Fruit fly (Drosophila melanogaster): Measurements from ENCODE around the gene Atg18b.
A peak's percentile ranks its signal among the peaks of the same experiment; 100 is the strongest.

The Atg18b gene

DNA sequence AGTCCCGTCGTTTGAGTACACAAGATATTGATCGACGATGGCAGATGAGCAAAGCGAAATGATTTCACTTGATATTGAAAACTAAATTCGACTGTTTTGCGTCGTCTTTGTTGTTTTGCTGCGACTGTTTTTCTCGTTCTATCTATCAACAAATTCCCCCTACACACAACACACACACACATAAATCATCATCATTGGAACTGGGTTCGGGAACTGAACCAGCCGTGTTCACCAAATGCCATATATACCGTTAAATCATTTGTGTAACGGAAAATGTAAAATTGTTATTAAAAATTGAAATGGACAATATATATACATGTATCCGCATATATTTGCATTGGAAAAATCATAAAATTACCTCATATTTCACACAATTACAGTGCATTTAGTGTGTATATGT lies at the start of gene Atg18b:
Gene Atg18b, minus strand, starts transcription at position 177 of the 400 bp plus-strand sequence.
- peak; percentile 33 for TF ChIP-seq Blimp-1 (GFP tag; optimal IDR thresholded peaks at IDR 0.05)
- no peak for TF ChIP-seq esn (GFP tag; optimal IDR thresholded peaks at IDR 0.05)

- TF ChIP-seq Blimp-1 (GFP tag; optimal IDR thresholded peaks at IDR 0.05) (no peak), dac (GFP tag; optimal IDR thresholded peaks at IDR 0.05) (no peak), net (GFP tag; optimal IDR thresholded peaks at IDR 0.05) (no peak), Hr4 (GFP tag; optimal IDR thresholded peaks at IDR 0.05) (no peak), ss (GFP tag; optimal IDR thresholded peaks at IDR 0.05) (no peak), CG11902 (GFP tag; optimal IDR thresholded peaks at IDR 0.05) (no peak), CG7368 (GFP tag; optimal IDR thresholded peaks at IDR 0.05) (no peak), Hr39 (GFP tag; optimal IDR thresholded peaks at IDR 0.05) (no peak), esn (GFP tag; optimal IDR thresholded peaks at IDR 0.05) (no peak), svp (GFP tag) (no peak)
Observed at dm6 chr2L:21268140-21268539, 47.8 kb upstream of the Atg18b start.

dm6 chr2L:21266277-21266676 lies 45.9 kb upstream of the Atg18b start:
- TF ChIP-seq Gug (GFP tag; IDR thresholded peaks at IDR 0.05) (no peak), CG6808 (GFP tag; optimal IDR thresholded peaks at IDR 0.05) (no peak), acj6 (GFP tag; optimal IDR thresholded peaks at IDR 0.05) (no peak), CG11294 (GFP tag; IDR thresholded peaks at IDR 0.05) (no peak), dac (GFP tag; optimal IDR thresholded peaks at IDR 0.05) (no peak), fkh (GFP tag; optimal IDR thresholded peaks at IDR 0.05) (no peak), Ets96B (tag; optimal IDR thresholded peaks at IDR 0.05) (no peak), salr (GFP tag; optimal IDR thresholded peaks at IDR 0.05) (no peak), CG8119 (GFP tag; IDR thresholded peaks at IDR 0.05) (no peak), net (GFP tag; optimal IDR thresholded peaks at IDR 0.05) (no peak), CG32006 (GFP tag; optimal IDR thresholded peaks at IDR 0.05) (no peak), CG4318 (GFP tag; optimal IDR thresholded peaks at IDR 0.05) (no peak), Sox14 (GFP tag; optimal IDR thresholded peaks at IDR 0.05) (no peak), Ets21C (GFP tag; optimal IDR thresholded peaks at IDR 0.05) (no peak)

DNA sequence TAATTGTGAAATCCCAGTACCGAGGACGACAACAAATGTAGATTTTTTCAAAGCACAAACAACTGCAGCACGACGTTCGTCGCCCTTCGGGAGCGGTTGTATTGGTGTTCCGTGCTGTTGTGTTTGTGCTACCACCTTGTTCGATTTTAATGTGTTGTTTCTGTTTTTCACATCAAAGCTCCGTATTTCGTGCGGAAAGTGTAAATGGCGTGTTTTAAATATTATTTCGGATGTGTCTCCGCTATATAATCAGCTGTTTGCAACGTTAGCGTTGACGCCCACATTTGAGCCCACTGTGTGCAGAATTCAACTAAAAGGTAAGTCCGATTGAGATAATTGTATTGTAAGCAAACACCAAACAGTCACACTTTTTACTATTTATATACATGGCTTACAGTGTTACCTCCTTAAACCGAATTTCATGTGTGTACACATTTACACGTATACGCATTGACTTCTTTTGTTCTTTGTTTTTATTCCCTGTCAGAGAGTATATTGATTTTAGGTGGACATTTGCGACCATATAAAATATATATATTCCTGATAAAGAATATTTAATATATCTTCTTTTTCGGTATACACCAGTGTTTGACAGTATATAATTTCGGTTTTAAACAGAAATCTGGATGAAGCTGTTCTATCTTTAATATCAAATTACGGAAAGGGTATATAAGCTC lies 43.2 kb upstream of the Atg18b start:
- TF ChIP-seq dac (GFP tag; optimal IDR thresholded peaks at IDR 0.05) (no peak), CG31627 (GFP tag; optimal IDR thresholded peaks at IDR 0.05) (peak; percentile 21), CG32006 (GFP tag; optimal IDR thresholded peaks at IDR 0.05) (no peak), Ets96B (tag; optimal IDR thresholded peaks at IDR 0.05) (peak; percentile 25), Eip75B (GFP tag; optimal IDR thresholded peaks at IDR 0.05) (peak; percentile 0), Met (GFP tag; optimal IDR thresholded peaks at IDR 0.05) (peak; percentile 16), salr (GFP tag; optimal IDR thresholded peaks at IDR 0.05) (peak in 1 of 2 experiments; percentile 17), CG15336 (GFP tag; IDR thresholded peaks at IDR 0.05) (peak; percentile 42; the same call in 1 of the 2 replicates), Eip78C (GFP tag) (peak; percentile 78), achi (GFP tag; optimal IDR thresholded peaks at IDR 0.05) (peak; percentile 43), eg (GFP tag; IDR thresholded peaks at IDR 0.05) (no peak), lz (GFP tag; optimal IDR thresholded peaks at IDR 0.05) (peak; percentile 2), Sox102F (GFP tag; optimal IDR thresholded peaks at IDR 0.05) (peak; percentile 56), acj6 (GFP tag; optimal IDR thresholded peaks at IDR 0.05) (peak; percentile 27), Hr38 (GFP tag; optimal IDR thresholded peaks at IDR 0.05) (no peak), esn (GFP tag; optimal IDR thresholded peaks at IDR 0.05) (peak; percentile 52), Sox14 (GFP tag; optimal IDR thresholded peaks at IDR 0.05) (peak; percentile 21), Smox (GFP tag; optimal IDR thresholded peaks at IDR 0.05) (peak; percentile 20), CG34406 (GFP tag; optimal IDR thresholded peaks at IDR 0.05) (peak; percentile 35), OdsH (GFP tag; optimal IDR thresholded peaks at IDR 0.05) (peak; percentile 51), CG9139 (GFP tag; optimal IDR thresholded peaks at IDR 0.05) (no peak), CG6792 (GFP tag; optimal IDR thresholded peaks at IDR 0.05) (peak; percentile 40), cyc (GFP tag; optimal IDR thresholded peaks at IDR 0.05) (no peak), vri (GFP tag; optimal IDR thresholded peaks at IDR 0.05) (peak; percentile 28), CG7368 (GFP tag; optimal IDR thresholded peaks at IDR 0.05) (no peak), topi (GFP tag; optimal IDR thresholded peaks at IDR 0.05) (peak; percentile 38), CG6276 (GFP tag; optimal IDR thresholded peaks at IDR 0.05) (no peak), CG8632 (GFP tag; optimal IDR thresholded peaks at IDR 0.05) (peak; percentile 30), CG6163 (GFP tag; IDR thresholded peaks at IDR 0.05) (no peak), CG8119 (GFP tag; IDR thresholded peaks at IDR 0.05) (no peak; the same call in 2 of the 3 replicates), fkh (GFP tag; optimal IDR thresholded peaks at IDR 0.05) (peak; percentile 60), pdm3 (GFP tag; optimal IDR thresholded peaks at IDR 0.05) (peak; percentile 26)

Data from whole organism, prepupa.